Worm (Caenorhabditis elegans): Measurements from ENCODE around the gene C10C5.5.
A peak's percentile ranks its signal among the peaks of the same experiment; 100 is the strongest.

Gene C10C5.5

DNA sequence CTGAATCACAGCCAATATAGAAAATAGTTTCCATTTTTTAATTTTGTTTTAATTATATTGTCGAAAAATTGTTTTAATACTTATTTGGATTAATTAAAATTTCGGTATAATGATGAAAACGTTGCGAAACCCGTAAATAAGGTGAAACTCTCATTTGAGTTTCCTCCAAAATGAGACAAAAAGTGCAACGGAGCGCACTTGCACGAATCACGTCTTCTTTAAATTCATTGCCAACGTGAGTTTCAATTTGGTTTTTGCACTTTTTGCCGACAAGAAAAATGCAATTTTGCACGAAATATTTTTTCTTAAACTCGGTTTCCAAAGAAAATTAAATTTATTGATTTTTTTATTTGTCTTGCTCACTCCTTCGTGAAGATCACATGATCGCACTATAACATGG is 4.8 kb downstream of the C10C5.5 start, which contains the start of gene daf-15:
daf-15 (plus strand) TSS at position 171 of the 400 bp plus-strand sequence.
- TF ChIP-seq unc-39 (tag; optimal IDR thresholded peaks at IDR 0.05) (no peak), nhr-77 (tag; optimal IDR thresholded peaks at IDR 0.05) (no peak), nhr-23 (tag; optimal IDR thresholded peaks at IDR 0.05) (peak; percentile 26), nhr-25 (tag; optimal IDR thresholded peaks at IDR 0.05) (peak; percentile 26), pha-4 (tag; optimal IDR thresholded peaks at IDR 0.05) (peak; percentile 68), elt-1 (tag; optimal IDR thresholded peaks at IDR 0.05) (no peak), ceh-28 (tag; optimal IDR thresholded peaks at IDR 0.05) (peak; percentile 28), skn-1 (tag; optimal IDR thresholded peaks at IDR 0.05) (peak; percentile 50), mml-1 (tag; optimal IDR thresholded peaks at IDR 0.05) (no peak), elt-2 (tag; optimal IDR thresholded peaks at IDR 0.05) (peak; percentile 9), pqm-1 (tag; optimal IDR thresholded peaks at IDR 0.05) (peak; percentile 3), fkh-10 (GFP tag; optimal IDR thresholded peaks at IDR 0.05) (no peak), hmg-11 (tag; optimal IDR thresholded peaks at IDR 0.05) (peak; percentile 55), egl-5 (tag; optimal IDR thresholded peaks at IDR 0.05) (peak; percentile 47), nhr-43 (tag; optimal IDR thresholded peaks at IDR 0.05; ENCODE audit: poor library complexity, severe bottlenecking) (no peak), nhr-12 (tag; optimal IDR thresholded peaks at IDR 0.05) (no peak), jun-1 (tag; optimal IDR thresholded peaks at IDR 0.05) (peak; percentile 15), lsy-12 (tag; optimal IDR thresholded peaks at IDR 0.05) (no peak), ZK546.5 (tag; optimal IDR thresholded peaks at IDR 0.05) (no peak), ceh-16 (tag; optimal IDR thresholded peaks at IDR 0.05) (no peak), lin-15B (tag; optimal IDR thresholded peaks at IDR 0.05) (peak; percentile 70)

DNA sequence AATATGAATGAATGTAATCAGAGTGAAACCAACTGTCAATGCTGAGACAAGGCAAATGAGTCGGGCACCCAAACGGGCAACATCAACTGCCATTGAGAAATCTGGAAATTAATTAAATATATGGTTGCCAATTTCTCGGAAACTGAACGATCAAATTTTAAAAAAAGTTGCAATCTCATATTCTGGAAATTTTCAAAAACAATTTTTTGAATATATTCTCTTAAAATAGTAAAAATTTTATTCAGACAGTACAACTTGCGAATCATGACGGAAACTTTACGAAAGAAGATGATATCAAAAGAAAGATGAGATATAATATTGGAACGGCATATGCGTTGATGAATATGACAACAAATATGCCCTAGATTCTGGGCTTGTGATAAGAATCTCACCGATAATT is 14.9 kb downstream of the C10C5.5 start, which contains the start of gene col-121:
col-121 (minus strand) TSS at position 101 of the 400 bp plus-strand sequence.
- TF ChIP-seq ztf-11 (tag; optimal IDR thresholded peaks at IDR 0.05), result no peak
- no peak for TF ChIP-seq fos-1 (tag; optimal IDR thresholded peaks at IDR 0.05)

DNA sequence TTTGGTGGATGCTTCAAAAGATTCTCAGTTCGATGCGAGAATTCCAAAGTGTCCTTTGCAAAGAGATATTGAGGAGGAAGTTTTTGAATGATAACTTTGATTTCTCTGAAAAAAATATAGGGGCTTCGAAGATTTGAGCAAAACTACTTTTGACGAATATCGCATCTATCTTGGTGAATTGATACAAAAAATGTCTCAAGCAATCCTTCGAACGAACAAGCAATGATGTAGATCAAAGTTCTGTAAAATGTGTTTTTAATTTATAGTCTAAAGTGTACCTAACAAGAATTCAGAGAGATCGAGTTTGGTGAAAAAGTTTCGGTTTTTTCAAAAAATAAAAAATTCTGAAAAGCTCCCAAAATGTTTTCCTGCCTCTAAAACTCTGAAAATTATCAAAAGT is 16.0 kb downstream of the C10C5.5 start, which contains the start of gene F56D5.3:
F56D5.3 (plus strand) TSS at position 301 of the 400 bp plus-strand sequence.
- no peak for TF ChIP-seq nfya-1 (tag; optimal IDR thresholded peaks at IDR 0.05; ENCODE audit: insufficient read depth)

DNA sequence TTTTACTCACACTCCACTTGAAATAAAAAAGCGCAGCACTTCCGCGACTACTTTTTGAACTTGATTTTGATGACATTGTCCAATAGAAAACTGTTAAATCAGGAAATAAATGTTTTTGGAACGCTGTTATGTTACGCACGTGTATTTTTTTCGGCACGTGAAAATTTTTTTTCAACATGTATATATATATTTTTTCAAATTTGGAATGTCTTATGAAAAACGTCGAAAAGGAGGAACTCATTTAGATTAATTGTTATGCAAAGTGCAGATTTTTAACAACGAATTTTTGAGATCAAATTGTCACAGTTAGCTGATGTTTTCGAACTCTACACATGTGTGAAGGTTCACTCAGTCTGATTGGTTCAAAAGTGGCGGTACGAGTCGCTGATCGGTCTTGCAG is 17.3 kb downstream of the C10C5.5 start, which contains the start of gene F56D5.2:
F56D5.2 (minus strand) TSS at position 101 of the 400 bp plus-strand sequence.
- TF ChIP-seq nhr-28 (tag; optimal IDR thresholded peaks at IDR 0.05) (no peak), nhr-237 (tag; optimal IDR thresholded peaks at IDR 0.05) (no peak), ama-1 (optimal IDR thresholded peaks at IDR 0.05) (no peak), fkh-10 (GFP tag; optimal IDR thresholded peaks at IDR 0.05) (no peak), elt-2 (tag; optimal IDR thresholded peaks at IDR 0.05) (no peak), mdl-1 (tag; optimal IDR thresholded peaks at IDR 0.05) (no peak), unc-62 (GFP tag; optimal IDR thresholded peaks at IDR 0.05) (no peak), sea-2 (GFP tag; optimal IDR thresholded peaks at IDR 0.05) (no peak), ceh-9 (tag; optimal IDR thresholded peaks at IDR 0.05) (no peak), nhr-23 (tag; optimal IDR thresholded peaks at IDR 0.05) (no peak), zag-1 (tag; optimal IDR thresholded peaks at IDR 0.05) (no peak), hmg-11 (tag; optimal IDR thresholded peaks at IDR 0.05) (no peak), eor-1 (tag; optimal IDR thresholded peaks at IDR 0.05) (no peak), ceh-82 (tag; optimal IDR thresholded peaks at IDR 0.05) (no peak), skn-1 (tag; optimal IDR thresholded peaks at IDR 0.05) (no peak), R02D3.7 (tag; optimal IDR thresholded peaks at IDR 0.05) (no peak), fos-1 (tag; optimal IDR thresholded peaks at IDR 0.05) (no peak), pha-4 (tag; optimal IDR thresholded peaks at IDR 0.05) (no peak), ztf-11 (tag; optimal IDR thresholded peaks at IDR 0.05) (no peak), nhr-76 (tag; optimal IDR thresholded peaks at IDR 0.05) (no peak)

DNA sequence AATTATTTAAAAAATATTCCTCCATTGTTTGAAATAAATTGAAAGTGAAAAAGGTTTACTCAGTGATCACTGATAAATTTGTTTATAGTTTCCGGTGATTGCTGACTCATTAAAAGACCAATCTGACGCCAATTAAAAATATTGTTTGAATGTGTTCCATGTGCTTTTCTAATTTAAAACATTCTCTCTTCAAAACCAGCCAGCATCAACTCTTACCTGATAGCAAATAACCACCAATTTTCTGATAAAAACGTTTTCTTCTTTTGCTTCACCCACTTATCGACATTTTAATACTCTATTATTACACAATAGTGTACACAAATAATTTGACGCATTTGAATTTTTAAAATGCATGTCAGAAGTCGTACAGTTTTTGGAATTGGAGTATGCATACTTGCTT is 20.5 kb downstream of the C10C5.5 start, which contains the start of gene F56D5.6:
F56D5.6 (plus strand) TSS at position 208 of the 400 bp plus-strand sequence.
- TF ChIP-seq elt-2 (tag; optimal IDR thresholded peaks at IDR 0.05) (peak; percentile 81), pha-4 (tag; optimal IDR thresholded peaks at IDR 0.05) (peak; percentile 69), egl-27 (tag; optimal IDR thresholded peaks at IDR 0.05) (no peak), pqm-1 (tag; optimal IDR thresholded peaks at IDR 0.05) (peak; percentile 75), eor-1 (tag; optimal IDR thresholded peaks at IDR 0.05) (no peak), tbx-2 (tag; optimal IDR thresholded peaks at IDR 0.05) (no peak), nhr-67 (tag; optimal IDR thresholded peaks at IDR 0.05) (no peak), elt-1 (tag; optimal IDR thresholded peaks at IDR 0.05) (no peak), lin-15B (tag; optimal IDR thresholded peaks at IDR 0.05) (no peak), egl-5 (tag; optimal IDR thresholded peaks at IDR 0.05) (no peak), jun-1 (tag; optimal IDR thresholded peaks at IDR 0.05) (no peak)

Measured in whole organism, L3 larva.